Worm (Caenorhabditis elegans) whole organism, midembryonic: ENCODE measurements around the gene rars-2.
A peak's percentile ranks its signal among the peaks of the same experiment; 100 is the strongest.

Experiments
- T22C8.4 ChIP-seq: fragments of 200-800 bp; sonication (Bioruptor generic); IDR thresholded peaks from 2 replicates; pipeline ENCODE4 v1.3.6; 2022; ENCODE audit warnings: missing genetic modification characterization, missing compliant biosample characterization
- cog-1 ChIP-seq: sonication (generic microtip); optimal IDR thresholded peaks from 2 replicates; lab custom pipeline; 2016; ENCODE audit warnings: missing genetic modification characterization, missing compliant biosample characterization
- flt-1 ChIP-seq: fragments of 200-800 bp; sonication (Bioruptor generic); IDR thresholded peaks from 2 replicates; pipeline ENCODE4 v1.3.6; 2022; ENCODE audit warnings: missing genetic modification characterization, missing compliant biosample characterization
- klf-2 ChIP-seq: fragments of 200-800 bp; sonication (Bioruptor generic); conservative IDR thresholded peaks from 2 replicates; pipeline ENCODE4 v1.3.6; 2022; ENCODE audit warnings: missing genetic modification reagents, missing genetic modification characterization, missing compliant biosample characterization
- med-1 ChIP-seq: sonication (generic microtip); optimal IDR thresholded peaks from 2 replicates; lab custom pipeline; 2017; ENCODE audit warnings: missing genetic modification characterization, mild to moderate bottlenecking, missing compliant biosample characterization, antibody characterized with exemption, missing genetic modification reagents; ENCODE audit not compliant: insufficient read depth
- ref-1 ChIP-seq: fragments of 200-800 bp; sonication (Bioruptor generic); conservative IDR thresholded peaks from 2 replicates; pipeline ENCODE4 v1.3.6; 2022; ENCODE audit warnings: missing genetic modification reagents, missing genetic modification characterization, missing compliant biosample characterization
- tab-1 ChIP-seq: fragments of 200-800 bp; sonication (Bioruptor generic); IDR thresholded peaks from 2 replicates; pipeline ENCODE4 v1.3.6; 2022; ENCODE audit warnings: missing genetic modification characterization, missing compliant biosample characterization
- ztf-23 ChIP-seq: fragments of 200-800 bp; sonication (Bioruptor generic); IDR thresholded peaks from 2 replicates; pipeline ENCODE4 v1.3.6; 2022; ENCODE audit warnings: missing genetic modification reagents, missing genetic modification characterization, missing compliant biosample characterization
- ztf-29 ChIP-seq: fragments of 200-800 bp; sonication (Bioruptor generic); IDR thresholded peaks from 2 replicates; pipeline ENCODE4 v1.3.6; 2022; ENCODE audit warnings: missing genetic modification reagents, missing genetic modification characterization, missing compliant biosample characterization

Gene rars-2

ce11 chrII:6125259-6125658 lies at the start of gene rars-2:
Gene rars-2, plus strand, starts transcription at chrII:6125559.
- TF ChIP-seq cog-1 (tag; lab: Kevin White, UChicago) (no peak), tab-1 (GFP tag; lab: Robert Waterston, UW) (no peak), ref-1 (no peak), ztf-29 (GFP tag; lab: Robert Waterston, UW) (no peak), klf-2 (no peak), T22C8.4 (GFP tag; lab: Robert Waterston, UW) (no peak), flt-1 (GFP tag; lab: Robert Waterston, UW) (no peak), med-1 (no peak), ztf-23 (GFP tag; lab: Robert Waterston, UW) (no peak)

- TF ChIP-seq ztf-29 (GFP tag; lab: Robert Waterston, UW) (no peak), ztf-23 (GFP tag; lab: Robert Waterston, UW) (no peak), T22C8.4 (GFP tag; lab: Robert Waterston, UW) (no peak), klf-2 (no peak), tab-1 (GFP tag; lab: Robert Waterston, UW) (no peak), cog-1 (tag; lab: Kevin White, UChicago) (no peak), med-1 (no peak), ref-1 (no peak), flt-1 (GFP tag; lab: Robert Waterston, UW) (no peak)
Observed at ce11 chrII:6077604-6078003, 47.8 kb upstream of the rars-2 start, which contains the start of gene H12I13.6. Gene H12I13.6, plus strand, starts transcription at chrII:6077904.

ce11 chrII:6080743-6081142 lies 44.6 kb upstream of the rars-2 start, which contains the start of gene fbf-1:
Gene fbf-1, minus strand, starts transcription at chrII:6080843.
- no peak for TF ChIP-seq tab-1 (GFP tag; lab: Robert Waterston, UW)
- no peak for TF ChIP-seq cog-1 (tag; lab: Kevin White, UChicago)
- no peak for TF ChIP-seq ztf-29 (GFP tag; lab: Robert Waterston, UW)
- no peak for TF ChIP-seq ztf-23 (GFP tag; lab: Robert Waterston, UW)
- no peak for TF ChIP-seq T22C8.4 (GFP tag; lab: Robert Waterston, UW)

- TF ChIP-seq flt-1 (GFP tag; lab: Robert Waterston, UW) = no peak
- TF ChIP-seq cog-1 (tag; lab: Kevin White, UChicago) = no peak
- TF ChIP-seq ref-1 = no peak
Observed at ce11 chrII:6082620-6083019, 42.7 kb upstream of the rars-2 start, which contains the start of gene F21H12.3. Gene F21H12.3, plus strand, starts transcription at chrII:6082920.

ce11 chrII:6091380-6091779 lies 34.0 kb upstream of the rars-2 start, which contains the start of the genes fbf-2 and nspg-3:
Gene fbf-2, minus strand, starts transcription at chrII:6091480.
Gene nspg-3, plus strand, starts transcription at chrII:6091767.
- TF ChIP-seq flt-1 (GFP tag; lab: Robert Waterston, UW) = no peak
- TF ChIP-seq med-1 = no peak
- TF ChIP-seq ref-1 = no peak
- no peak for TF ChIP-seq klf-2
- no peak for TF ChIP-seq cog-1 (tag; lab: Kevin White, UChicago)
- TF ChIP-seq T22C8.4 (GFP tag; lab: Robert Waterston, UW) = no peak
- TF ChIP-seq ztf-29 (GFP tag; lab: Robert Waterston, UW) = no peak
- TF ChIP-seq ztf-23 (GFP tag; lab: Robert Waterston, UW) = no peak
- TF ChIP-seq tab-1 (GFP tag; lab: Robert Waterston, UW) = no peak

ce11 chrII:6097441-6097840 lies 27.9 kb upstream of the rars-2 start, which contains the start of the genes tpp-2 and rbbp-5:
Gene tpp-2, minus strand, starts transcription at chrII:6097597.
Gene rbbp-5, plus strand, starts transcription at chrII:6097830.
- TF ChIP-seq T22C8.4 (GFP tag; lab: Robert Waterston, UW) (0 out of 2 replicates have a peak, but pooled peaks have one; percentile 17), flt-1 (GFP tag; lab: Robert Waterston, UW) (0 out of 2 replicates have a peak, but pooled peaks have one; percentile 47), ztf-23 (GFP tag; lab: Robert Waterston, UW) (no peak), tab-1 (GFP tag; lab: Robert Waterston, UW) (no peak)

- TF ChIP-seq flt-1 (GFP tag; lab: Robert Waterston, UW) (no peak), ztf-29 (GFP tag; lab: Robert Waterston, UW) (no peak), klf-2 (no peak), ztf-23 (GFP tag; lab: Robert Waterston, UW) (no peak), cog-1 (tag; lab: Kevin White, UChicago) (no peak), med-1 (no peak), T22C8.4 (GFP tag; lab: Robert Waterston, UW) (no peak), ref-1 (no peak), tab-1 (GFP tag; lab: Robert Waterston, UW) (no peak)
Observed at ce11 chrII:6099500-6099899, 25.9 kb upstream of the rars-2 start, which contains the start of gene rgs-3. Gene rgs-3, plus strand, starts transcription at chrII:6099800.

ce11 chrII:6101475-6101874 lies 23.9 kb upstream of the rars-2 start:
- TF ChIP-seq tab-1 (GFP tag; lab: Robert Waterston, UW) = no peak
- no peak for TF ChIP-seq ref-1
- no peak for TF ChIP-seq ztf-29 (GFP tag; lab: Robert Waterston, UW)
- no peak for TF ChIP-seq klf-2
- TF ChIP-seq med-1 = no peak
- no peak for TF ChIP-seq ztf-23 (GFP tag; lab: Robert Waterston, UW)
- TF ChIP-seq flt-1 (GFP tag; lab: Robert Waterston, UW) = no peak
- no peak for TF ChIP-seq T22C8.4 (GFP tag; lab: Robert Waterston, UW)
- no peak for TF ChIP-seq cog-1 (tag; lab: Kevin White, UChicago)

- TF ChIP-seq ztf-29 (GFP tag; lab: Robert Waterston, UW) (no peak), flt-1 (GFP tag; lab: Robert Waterston, UW) (no peak), ztf-23 (GFP tag; lab: Robert Waterston, UW) (no peak), cog-1 (tag; lab: Kevin White, UChicago) (no peak), med-1 (no peak), tab-1 (GFP tag; lab: Robert Waterston, UW) (no peak), ref-1 (no peak), klf-2 (no peak)
Observed at ce11 chrII:6103986-6104385, 21.4 kb upstream of the rars-2 start.

ce11 chrII:6107773-6108172 lies 17.6 kb upstream of the rars-2 start:
- no peak for TF ChIP-seq T22C8.4 (GFP tag; lab: Robert Waterston, UW)
- TF ChIP-seq ztf-29 (GFP tag; lab: Robert Waterston, UW) = no peak
